Fruit fly (Drosophila melanogaster): ENCODE measurements around the gene Sox21a.

Sox21a gene

DNA sequence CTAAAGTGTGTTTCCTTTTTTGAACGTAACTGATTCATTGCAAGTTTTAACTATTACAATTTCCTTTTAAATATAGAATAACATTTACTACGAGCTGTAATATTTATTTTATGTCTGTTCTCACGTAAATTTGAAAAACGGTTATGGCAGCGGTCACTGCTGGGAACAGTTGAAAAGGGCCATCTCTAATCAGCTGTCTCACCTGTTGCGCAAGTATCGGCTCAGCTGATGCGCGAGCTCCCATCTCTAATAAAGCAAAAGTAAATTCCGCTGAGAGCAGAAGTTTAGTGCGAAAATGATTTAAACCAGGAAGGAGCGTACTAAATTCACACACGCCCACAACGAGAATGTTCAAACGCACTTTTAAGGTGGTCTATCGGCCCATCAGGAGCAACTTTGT, 36.3 kb downstream of the Sox21a start, which contains the start of gene Pex1:
Gene Pex1 (plus strand): TSS at position 272 of the 400 bp plus-strand sequence.
- TF ChIP-seq CG32121 (GFP tag; IDR thresholded peaks at IDR 0.05), result no peak
- TF ChIP-seq CG12605 (GFP tag; IDR thresholded peaks at IDR 0.05), result peak; percentile 79
- TF ChIP-seq D1 (tag; optimal IDR thresholded peaks at IDR 0.05), result no peak
- TF ChIP-seq CG4496 (GFP tag; IDR thresholded peaks at IDR 0.05), result 0 out of 3 replicates have a peak, but pooled peaks have one; percentile 25

dm6 chr3L:14064065-14064414, 43.9 kb downstream of the Sox21a start:
- no peak for TF ChIP-seq CG17806 (tag; optimal IDR thresholded peaks at IDR 0.05)
- TF ChIP-seq Pif1A (GFP tag; optimal IDR thresholded peaks at IDR 0.05), result no peak
- TF ChIP-seq rn (GFP tag; IDR thresholded peaks at IDR 0.05), result no peak
- no peak for TF ChIP-seq Snoo (tag; optimal IDR thresholded peaks at IDR 0.05)
- TF ChIP-seq CG8159 (tag; optimal IDR thresholded peaks at IDR 0.05), result no peak
- no peak for TF ChIP-seq CG10348 (GFP tag; IDR thresholded peaks at IDR 0.05)
- no peak for TF ChIP-seq CG9948 (tag; optimal IDR thresholded peaks at IDR 0.05)
- no peak for TF ChIP-seq CG15710 (tag; optimal IDR thresholded peaks at IDR 0.05)
- TF ChIP-seq CG34367 (tag; optimal IDR thresholded peaks at IDR 0.05), result no peak
- TF ChIP-seq fd96Ca (GFP tag; IDR thresholded peaks at IDR 0.05), result no peak
- no peak for TF ChIP-seq CG8301 (tag; optimal IDR thresholded peaks at IDR 0.05)

dm6 chr3L:14063241-14064064, 44.5 kb downstream of the Sox21a start:
- TF ChIP-seq CG8159 (tag; optimal IDR thresholded peaks at IDR 0.05), result no peak
- peak; percentile 78 for TF ChIP-seq EcR (GFP tag; optimal IDR thresholded peaks at IDR 0.05)
- TF ChIP-seq CG34367 (tag; optimal IDR thresholded peaks at IDR 0.05), result peak; percentile 18
- TF ChIP-seq CG9948 (tag; optimal IDR thresholded peaks at IDR 0.05), result peak; percentile 39
- 0 out of 2 replicates have a peak, but pooled peaks have one; percentile 16 for TF ChIP-seq CG32121 (GFP tag; IDR thresholded peaks at IDR 0.05)
- TF ChIP-seq CG8301 (tag; optimal IDR thresholded peaks at IDR 0.05), result peak; percentile 43
- no peak for TF ChIP-seq CG14655 (GFP tag; optimal IDR thresholded peaks at IDR 0.05)
- TF ChIP-seq Pif1A (GFP tag; optimal IDR thresholded peaks at IDR 0.05), result peak; percentile 23
- no peak for TF ChIP-seq Snoo (tag; optimal IDR thresholded peaks at IDR 0.05)
- peak; percentile 15; the same call in 1 of the 3 replicates for TF ChIP-seq fd96Ca (GFP tag; IDR thresholded peaks at IDR 0.05)
- peak; percentile 27; the same call in 1 of the 3 replicates for TF ChIP-seq CG4496 (GFP tag; IDR thresholded peaks at IDR 0.05)
- TF ChIP-seq CG13204 (GFP tag; optimal IDR thresholded peaks at IDR 0.05), result peak; percentile 33
- peak; percentile 54 for TF ChIP-seq CG10348 (GFP tag; IDR thresholded peaks at IDR 0.05)
- TF ChIP-seq CG15710 (tag; optimal IDR thresholded peaks at IDR 0.05), result peak; percentile 35

DNA sequence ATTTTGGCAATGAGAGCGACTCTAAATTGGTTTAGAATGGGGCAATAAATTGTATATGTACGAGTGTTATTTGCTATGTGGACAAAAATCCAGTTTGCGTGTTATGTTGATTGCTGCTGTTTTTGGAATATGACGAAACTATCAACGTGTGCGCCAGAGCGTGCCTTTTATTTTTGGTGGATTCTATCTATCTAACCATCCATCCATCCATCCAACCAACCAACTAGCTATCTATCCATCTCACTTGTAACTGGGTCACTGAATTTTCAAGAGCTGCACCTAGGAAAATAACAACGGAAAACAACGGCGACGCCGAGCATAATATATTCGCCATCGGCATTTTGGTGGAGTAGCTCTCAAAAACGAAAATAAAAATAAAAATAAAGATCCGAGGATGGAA, 45.2 kb downstream of the Sox21a start:
- TF ChIP-seq CG32121 (GFP tag; IDR thresholded peaks at IDR 0.05) (peak; percentile 15; the same call in 1 of the 2 replicates), rn (GFP tag; IDR thresholded peaks at IDR 0.05) (no peak), EcR (GFP tag; optimal IDR thresholded peaks at IDR 0.05) (no peak), CG17806 (tag; optimal IDR thresholded peaks at IDR 0.05) (no peak)

dm6 chr3L:14059266-14059974, 48.5 kb downstream of the Sox21a start:
- TF ChIP-seq rn (GFP tag; IDR thresholded peaks at IDR 0.05), result no peak
- TF ChIP-seq Pif1A (GFP tag; optimal IDR thresholded peaks at IDR 0.05), result peak; percentile 46
- no peak for TF ChIP-seq Snoo (tag; optimal IDR thresholded peaks at IDR 0.05)
- TF ChIP-seq D1 (tag; optimal IDR thresholded peaks at IDR 0.05), result no peak
- peak; percentile 68; the same call in 2 of the 3 replicates for TF ChIP-seq fd96Ca (GFP tag; IDR thresholded peaks at IDR 0.05)
- TF ChIP-seq CG17806 (tag; optimal IDR thresholded peaks at IDR 0.05), result peak; percentile 12
- no peak for TF ChIP-seq CG9948 (tag; optimal IDR thresholded peaks at IDR 0.05)
- peak; percentile 48 for TF ChIP-seq Ets98B (GFP tag; IDR thresholded peaks at IDR 0.05)
- TF ChIP-seq CG10348 (GFP tag; IDR thresholded peaks at IDR 0.05), result no peak
- peak; percentile 66 for TF ChIP-seq gl (tag; optimal IDR thresholded peaks at IDR 0.05)
- TF ChIP-seq Pif1B (GFP tag; optimal IDR thresholded peaks at IDR 0.05), result peak; percentile 47
- TF ChIP-seq CG13204 (GFP tag; optimal IDR thresholded peaks at IDR 0.05), result peak; percentile 44
- peak; percentile 86 for TF ChIP-seq EcR (GFP tag; optimal IDR thresholded peaks at IDR 0.05)
- peak; percentile 51; the same call in 2 of the 3 replicates for TF ChIP-seq CG4496 (GFP tag; IDR thresholded peaks at IDR 0.05)
- peak; percentile 45 for TF ChIP-seq CG32121 (GFP tag; IDR thresholded peaks at IDR 0.05)
- peak; percentile 37 for TF ChIP-seq CG14655 (GFP tag; optimal IDR thresholded peaks at IDR 0.05)
- peak; percentile 36 for TF ChIP-seq CG15710 (tag; optimal IDR thresholded peaks at IDR 0.05)
- peak; percentile 20 for TF ChIP-seq CG8301 (tag; optimal IDR thresholded peaks at IDR 0.05)
- TF ChIP-seq CG12605 (GFP tag; IDR thresholded peaks at IDR 0.05), result peak; percentile 71
- peak; percentile 46 for TF ChIP-seq CG8159 (tag; optimal IDR thresholded peaks at IDR 0.05)
- peak; percentile 17 for TF ChIP-seq CG34367 (tag; optimal IDR thresholded peaks at IDR 0.05)

dm6 chr3L:14056816-14057215, 51.1 kb downstream of the Sox21a start:
- TF ChIP-seq CG17806 (tag; optimal IDR thresholded peaks at IDR 0.05), result no peak
- no peak for TF ChIP-seq CG8159 (tag; optimal IDR thresholded peaks at IDR 0.05)
- no peak for TF ChIP-seq CG32121 (GFP tag; IDR thresholded peaks at IDR 0.05)
- no peak for TF ChIP-seq rn (GFP tag; IDR thresholded peaks at IDR 0.05)
- no peak for TF ChIP-seq Snoo (tag; optimal IDR thresholded peaks at IDR 0.05)
- no peak for TF ChIP-seq Pif1B (GFP tag; optimal IDR thresholded peaks at IDR 0.05)
- no peak for TF ChIP-seq fd96Ca (GFP tag; IDR thresholded peaks at IDR 0.05)
- no peak for TF ChIP-seq D1 (tag; optimal IDR thresholded peaks at IDR 0.05)
- no peak for TF ChIP-seq CG14655 (GFP tag; optimal IDR thresholded peaks at IDR 0.05)
- no peak for TF ChIP-seq Ets98B (GFP tag; IDR thresholded peaks at IDR 0.05)
- no peak for TF ChIP-seq CG15710 (tag; optimal IDR thresholded peaks at IDR 0.05)
- TF ChIP-seq Pif1A (GFP tag; optimal IDR thresholded peaks at IDR 0.05), result no peak
- no peak for TF ChIP-seq CG4496 (GFP tag; IDR thresholded peaks at IDR 0.05)
- no peak for TF ChIP-seq CG13204 (GFP tag; optimal IDR thresholded peaks at IDR 0.05)
- no peak for TF ChIP-seq EcR (GFP tag; optimal IDR thresholded peaks at IDR 0.05)
- TF ChIP-seq CG34367 (tag; optimal IDR thresholded peaks at IDR 0.05), result no peak

Measured in whole organism, pupa.